Worm (Caenorhabditis elegans) whole organism, L1 larva: ENCODE measurements around the gene F14F3.5.
A peak's percentile ranks its signal among the peaks of the same experiment; 100 is the strongest.

Experiments used
- C04F5.9 ChIP-seq: sonication (generic microtip); optimal IDR thresholded peaks from 2 replicates; lab custom pipeline; 2016; ENCODE audit warnings: missing genetic modification characterization, missing compliant biosample characterization
- alr-1 ChIP-seq: fragments of 200-800 bp; sonication (Bioruptor generic); optimal IDR thresholded peaks from 2 replicates; lab custom pipeline; 2018; ENCODE audit warnings: borderline replicate concordance, mild to moderate bottlenecking, missing genetic modification characterization, missing compliant biosample characterization
- ama-1 ChIP-seq: fragments of 150-350 bp; optimal IDR thresholded peaks from 2 replicates; lab custom pipeline; 2014
- ceh-8 ChIP-seq: fragments of 200-800 bp; sonication (Bioruptor generic); optimal IDR thresholded peaks from 2 replicates; lab custom pipeline; 2018; ENCODE audit warnings: mild to moderate bottlenecking, missing genetic modification characterization, moderate library complexity, missing compliant biosample characterization
- ceh-88 ChIP-seq: fragments of 200-800 bp; sonication (Bioruptor generic); IDR thresholded peaks from 2 replicates; pipeline ENCODE4 v1.3.6; 2022; ENCODE audit warnings: missing genetic modification characterization, missing compliant biosample characterization
- dsc-1 ChIP-seq: sonication (generic microtip); optimal IDR thresholded peaks from 2 replicates; lab custom pipeline; 2016; ENCODE audit warnings: mild to moderate bottlenecking, missing genetic modification characterization, missing compliant biosample characterization
- efl-1 ChIP-seq, 4 experiments: fragments of 150-350 bp; optimal IDR thresholded peaks in 3 of 4; peaks in 1 of 4; 1 replicate in 1 of 4; 2 replicates in 3 of 4; lab custom pipeline; 2014; ENCODE audit warnings: missing biosample characterization in 2 of 4, missing genetic modification characterization in 2 of 4, missing genetic modification reagents in 2 of 4
- elt-2 ChIP-seq: sonication (generic microtip); optimal IDR thresholded peaks from 2 replicates; lab custom pipeline; 2016; ENCODE audit warnings: missing genetic modification characterization, mild to moderate bottlenecking, inconsistent platforms, missing compliant biosample characterization, missing genetic modification reagents
- ets-5 ChIP-seq: fragments of 200-800 bp; sonication (Bioruptor generic); IDR thresholded peaks from 2 replicates; pipeline ENCODE4 v1.3.6; 2022; ENCODE audit warnings: missing genetic modification characterization, missing compliant biosample characterization
- fkh-10 ChIP-seq: sonication (generic microtip); optimal IDR thresholded peaks from 2 replicates; lab custom pipeline; 2017; ENCODE audit warnings: missing biosample characterization, missing genetic modification reagents, missing genetic modification characterization
- fkh-4 ChIP-seq: sonication (generic microtip); optimal IDR thresholded peaks from 2 replicates; lab custom pipeline; 2016; ENCODE audit warnings: missing compliant biosample characterization, missing genetic modification characterization, borderline replicate concordance
- fkh-8 ChIP-seq: sonication (generic microtip); optimal IDR thresholded peaks from 2 replicates; lab custom pipeline; 2016; ENCODE audit warnings: mild to moderate bottlenecking, missing genetic modification characterization, missing compliant biosample characterization
- grh-1 ChIP-seq: fragments of 200-800 bp; sonication (Bioruptor generic); IDR thresholded peaks from 2 replicates; pipeline ENCODE4 v1.3.6; 2022; ENCODE audit warnings: missing genetic modification reagents, missing genetic modification characterization, missing compliant biosample characterization
- lin-14 ChIP-seq: fragments of 200-800 bp; sonication (Bioruptor generic); optimal IDR thresholded peaks from 2 replicates; lab custom pipeline; 2018; ENCODE audit warnings: mild to moderate bottlenecking, missing genetic modification characterization, moderate library complexity, missing compliant biosample characterization
- lir-3 ChIP-seq: sonication (generic microtip); optimal IDR thresholded peaks from 2 replicates; lab custom pipeline; 2016; ENCODE audit warnings: mild to moderate bottlenecking, missing genetic modification characterization, moderate library complexity, missing compliant biosample characterization; ENCODE audit not compliant: poor library complexity
- mef-2 ChIP-seq: fragments of 150-350 bp; optimal IDR thresholded peaks from 2 replicates; lab custom pipeline; 2014; ENCODE audit warnings: missing biosample characterization, missing genetic modification characterization
- mep-1 ChIP-seq: fragments of 150-350 bp; optimal IDR thresholded peaks from 2 replicates; lab custom pipeline; 2014; ENCODE audit warnings: missing biosample characterization, missing genetic modification characterization
- pag-3 ChIP-seq: sonication (generic microtip); optimal IDR thresholded peaks from 2 replicates; lab custom pipeline; 2017; ENCODE audit warnings: missing genetic modification characterization, mild to moderate bottlenecking, missing compliant biosample characterization, antibody characterized with exemption, borderline replicate concordance; ENCODE audit not compliant: insufficient read depth
- skn-1 ChIP-seq: fragments of 150-350 bp; optimal IDR thresholded peaks from 2 replicates; lab custom pipeline; 2014; ENCODE audit warnings: missing biosample characterization, missing genetic modification characterization
- sox-4 ChIP-seq: sonication (generic microtip); optimal IDR thresholded peaks from 2 replicates; lab custom pipeline; 2016; ENCODE audit warnings: missing genetic modification characterization, missing compliant biosample characterization
- tbx-2 ChIP-seq: sonication (generic microtip); optimal IDR thresholded peaks from 2 replicates; lab custom pipeline; 2016; ENCODE audit warnings: missing genetic modification characterization, missing compliant biosample characterization
- unc-130 ChIP-seq: fragments of 150-350 bp; optimal IDR thresholded peaks from 2 replicates; lab custom pipeline; 2017; ENCODE audit warnings: missing biosample characterization, missing genetic modification characterization, inconsistent platforms
- unc-30 ChIP-seq: sonication (generic microtip); optimal IDR thresholded peaks from 2 replicates; lab custom pipeline; 2017; ENCODE audit warnings: missing biosample characterization, missing genetic modification characterization
- xbp-1 ChIP-seq: sonication (generic microtip); optimal IDR thresholded peaks from 2 replicates; lab custom pipeline; 2016; ENCODE audit warnings: missing genetic modification characterization, missing compliant biosample characterization
- zag-1 ChIP-seq: fragments of 150-350 bp; optimal IDR thresholded peaks from 2 replicates; lab custom pipeline; 2014; ENCODE audit warnings: missing biosample characterization, missing genetic modification characterization
- zip-4 ChIP-seq: fragments of 200-800 bp; sonication (Bioruptor generic); optimal IDR thresholded peaks from 2 replicates; lab custom pipeline; 2018; ENCODE audit warnings: mild to moderate bottlenecking, missing genetic modification characterization, moderate library complexity, missing compliant biosample characterization

The F14F3.5 gene

ce11 chrX:10553048-10553447, 24.0 kb upstream of the F14F3.5 start:
- peak; percentile 29 for TF ChIP-seq lin-14 (GFP tag; lab: Kevin White, UChicago)
- TF ChIP-seq ceh-8 (GFP tag; lab: Kevin White, UChicago): peak; percentile 52
- TF ChIP-seq alr-1 (tag; lab: Kevin White, UChicago): no peak
- TF ChIP-seq efl-1 (optimal IDR thresholded peaks at IDR 0.05; lab: Kevin White, UChicago): no peak
- peak in 1 of 2 experiments; percentile 46 for TF ChIP-seq efl-1 (GFP tag; optimal IDR thresholded peaks at IDR 0.05 in 1 of 2; lab: Kevin White, UChicago)

- TF ChIP-seq lir-3 (tag; lab: Kevin White, UChicago) (no peak), unc-130 (tag; lab: Kevin White, UChicago) (no peak), xbp-1 (no peak), fkh-8 (no peak), mef-2 (no peak), unc-30 (tag; lab: Kevin White, UChicago) (no peak), grh-1 (GFP tag; lab: Robert Waterston, UW) (no peak), ama-1 (no peak), C04F5.9 (no peak), fkh-10 (GFP tag; lab: Kevin White, UChicago) (no peak), skn-1 (tag; lab: Kevin White, UChicago) (no peak), ceh-88 (GFP tag; lab: Robert Waterston, UW) (no peak), ets-5 (GFP tag; lab: Robert Waterston, UW) (no peak), dsc-1 (tag; lab: Kevin White, UChicago) (no peak)
Observed at ce11 chrX:10545716-10546115, 16.7 kb upstream of the F14F3.5 start, which contains the start of gene F59F5.5. Gene F59F5.5, plus strand, starts transcription at chrX:10546016.

DNA sequence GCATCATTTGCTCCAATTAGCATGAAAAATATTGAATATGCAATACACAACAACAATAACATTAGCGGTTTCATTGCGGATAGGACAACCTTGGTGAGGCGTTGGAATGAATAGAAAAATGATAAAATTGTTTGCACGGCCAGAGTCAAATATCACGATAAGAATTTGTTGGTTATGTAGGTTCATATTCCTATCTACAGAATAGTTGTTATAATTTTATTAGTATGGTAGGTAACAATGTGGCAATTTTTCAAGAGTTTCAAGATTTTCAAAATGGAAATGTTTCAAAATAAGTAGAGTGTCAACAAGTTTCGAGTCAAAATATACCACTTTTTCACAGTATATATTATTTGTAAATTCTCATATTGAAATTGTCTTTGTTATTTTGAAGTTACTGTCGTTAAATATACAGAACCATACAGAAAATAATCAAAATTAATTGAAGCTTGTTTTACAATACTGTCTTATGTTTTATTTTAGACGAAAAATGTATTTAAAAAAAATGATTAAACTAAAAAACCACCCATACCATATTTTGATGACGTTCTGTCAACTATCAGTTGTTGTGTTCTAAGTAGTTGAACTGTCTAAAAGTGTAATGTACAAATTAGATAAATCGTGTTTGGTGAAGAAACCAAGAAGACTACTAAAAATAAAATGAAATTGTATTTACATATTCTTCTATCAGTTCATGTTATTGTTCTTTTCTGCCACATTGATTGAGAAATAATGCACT, 13.5 kb upstream of the F14F3.5 start, which contains the start of the genes F59F5.3 and F59F5.4:
TSS of gene F59F5.3 (minus strand) at position 101 of the 736 bp plus-strand sequence.
TSS of gene F59F5.4 (plus strand) at position 686 of the 736 bp plus-strand sequence.
- TF ChIP-seq pag-3 (tag; lab: Kevin White, UChicago) (no peak), elt-2 (tag; lab: Kevin White, UChicago) (peak; percentile 19)
- TF ChIP-seq, all 84 proteins: peak for 1

- no peak for TF ChIP-seq fkh-10 (GFP tag; lab: Kevin White, UChicago)
- TF ChIP-seq zip-4 (GFP tag; lab: Kevin White, UChicago): no peak
- no peak for TF ChIP-seq tbx-2
- TF ChIP-seq zag-1 (tag; lab: Kevin White, UChicago): no peak
- TF ChIP-seq skn-1 (tag; lab: Kevin White, UChicago): no peak
- no peak for TF ChIP-seq dsc-1 (tag; lab: Kevin White, UChicago)
- TF ChIP-seq fkh-4 (tag; lab: Kevin White, UChicago): no peak
Observed at ce11 chrX:10541789-10542188, 12.8 kb upstream of the F14F3.5 start.

ce11 chrX:10534625-10535244, 5.7 kb upstream of the F14F3.5 start:
- TF ChIP-seq efl-1 (optimal IDR thresholded peaks at IDR 0.05; lab: Kevin White, UChicago): no peak
- peak in 1 of 2 experiments; percentile 62 for TF ChIP-seq efl-1 (GFP tag; optimal IDR thresholded peaks at IDR 0.05 in 1 of 2; lab: Kevin White, UChicago)
- TF ChIP-seq sox-4: no peak
- no peak for TF ChIP-seq zag-1 (tag; lab: Kevin White, UChicago)
- TF ChIP-seq elt-2 (tag; lab: Kevin White, UChicago): peak; percentile 2

ce11 chrX:10533447-10533846, 4.4 kb upstream of the F14F3.5 start, which contains the start of gene glo-3:
Gene glo-3, plus strand, starts transcription at chrX:10533699.
- TF ChIP-seq elt-2 (tag; lab: Kevin White, UChicago): peak; percentile 60
- no peak for TF ChIP-seq mep-1
- TF ChIP-seq, all 84 proteins: peak for 1
